Worm (Caenorhabditis elegans): ENCODE results near the gene Y39F10A.3.

The Y39F10A.3 gene

DNA sequence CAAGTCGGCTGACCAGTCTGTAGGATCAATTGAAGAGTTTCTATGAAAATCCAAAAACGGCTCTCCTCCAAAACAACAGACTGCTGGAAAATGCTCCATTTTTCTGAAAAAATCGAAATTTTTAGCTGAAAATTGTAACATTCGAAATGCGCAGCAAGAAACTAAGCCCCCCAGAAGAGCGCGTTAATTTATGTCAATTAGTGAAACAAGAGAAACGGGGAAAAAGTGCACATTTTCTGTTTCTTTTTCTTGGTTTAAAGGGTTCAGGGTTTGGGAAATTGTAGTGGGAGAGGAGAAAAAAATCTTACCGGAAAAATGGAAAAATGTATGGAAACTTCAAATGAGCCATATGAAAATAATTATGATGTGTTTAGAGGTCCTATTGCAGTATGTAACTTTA, 17.6 kb downstream of the Y39F10A.3 start, which contains the start of gene C08G5.7:
Gene C08G5.7 (minus strand): TSS at position 101 of the 400 bp plus-strand sequence.
- TF ChIP-seq F10B5.3 (tag; optimal IDR thresholded peaks at IDR 0.05) (no peak), dmd-8 (GFP tag; IDR thresholded peaks at IDR 0.05) (no peak), mep-1 (tag; optimal IDR thresholded peaks at IDR 0.05) (no peak), Y5F2A.4 (GFP tag; optimal IDR thresholded peaks at IDR 0.05) (no peak), ztf-11 (tag; optimal IDR thresholded peaks at IDR 0.05) (no peak), lin-15B (tag; optimal IDR thresholded peaks at IDR 0.05) (no peak), vab-7 (GFP tag; IDR thresholded peaks at IDR 0.05) (no peak), ceh-32 (tag; optimal IDR thresholded peaks at IDR 0.05; ENCODE audit: poor library complexity) (no peak), saeg-2 (GFP tag; IDR thresholded peaks at IDR 0.05) (no peak)

DNA sequence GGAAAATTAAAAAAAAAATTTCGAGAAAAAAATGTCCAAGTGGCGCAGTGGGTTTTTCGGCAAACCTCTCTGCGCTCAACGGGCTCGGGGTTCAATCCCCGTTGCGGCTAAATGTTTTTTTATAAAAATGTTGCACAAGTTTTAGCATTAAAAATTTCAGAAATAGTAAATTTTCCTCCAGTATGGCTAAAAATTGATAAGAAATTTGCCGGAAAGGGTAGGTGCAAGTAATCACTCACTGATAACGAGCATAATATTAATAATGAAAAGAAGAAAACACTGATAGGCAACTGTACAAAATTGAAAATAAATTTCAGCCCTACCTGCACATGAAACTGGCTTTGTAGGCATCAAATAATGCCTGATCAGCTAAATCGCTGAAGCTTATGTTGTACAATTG, 18.4 kb downstream of the Y39F10A.3 start:
- TF ChIP-seq dmd-6 (GFP tag; IDR thresholded peaks at IDR 0.05) (peak; percentile 28; the same call in 1 of the 2 replicates), pqm-1 (tag; optimal IDR thresholded peaks at IDR 0.05) (peak; percentile 66), set-16 (GFP tag; IDR thresholded peaks at IDR 0.05) (no peak), nhr-28 (tag; optimal IDR thresholded peaks at IDR 0.05) (peak; percentile 42)

DNA sequence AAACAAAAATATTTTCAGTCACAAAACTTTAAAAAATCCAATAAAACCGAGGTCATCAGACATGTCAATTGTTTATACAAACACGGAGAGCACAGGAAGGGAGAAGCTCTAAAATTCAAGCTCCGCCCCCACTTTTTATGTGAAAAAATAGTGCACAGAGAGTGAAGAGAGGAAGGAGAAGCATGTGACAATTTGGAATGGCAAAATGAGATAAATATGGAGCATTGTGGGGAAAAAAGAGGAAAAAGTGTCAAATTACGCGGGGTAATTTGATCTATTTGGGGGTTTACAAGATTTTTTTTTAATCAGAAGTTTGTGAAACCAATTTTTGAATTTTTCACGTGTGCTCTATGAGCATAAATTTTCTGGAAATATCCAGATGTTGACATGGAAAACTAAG, 19.9 kb downstream of the Y39F10A.3 start:
- TF ChIP-seq daf-16 (GFP tag; optimal IDR thresholded peaks at IDR 0.05) (no peak), daf-16 (tag; optimal IDR thresholded peaks at IDR 0.05) (peak; percentile 57), hif-1 (tag; optimal IDR thresholded peaks at IDR 0.05) (no peak), nhr-41 (GFP tag; IDR thresholded peaks at IDR 0.05) (no peak), spr-1 (tag; optimal IDR thresholded peaks at IDR 0.05) (no peak), ama-1 (optimal IDR thresholded peaks at IDR 0.05) (no peak), madf-5 (GFP tag; IDR thresholded peaks at IDR 0.05) (no peak), F37D6.2 (tag; optimal IDR thresholded peaks at IDR 0.05) (no peak), mep-1 (tag; optimal IDR thresholded peaks at IDR 0.05) (peak; percentile 9), egl-43 (GFP tag; IDR thresholded peaks at IDR 0.05) (no peak), nhr-28 (tag; optimal IDR thresholded peaks at IDR 0.05) (no peak), ztf-7 (tag; optimal IDR thresholded peaks at IDR 0.05) (no peak), lin-39 (tag; optimal IDR thresholded peaks at IDR 0.05) (no peak), dve-1 (tag; optimal IDR thresholded peaks at IDR 0.05; ENCODE audit: insufficient read depth) (peak; percentile 44), zfp-2 (tag; optimal IDR thresholded peaks at IDR 0.05) (no peak), aha-1 (tag) (peak; percentile 31), php-3 (GFP tag; IDR thresholded peaks at IDR 0.05) (peak; percentile 72), fkh-10 (GFP tag; optimal IDR thresholded peaks at IDR 0.05) (no peak), nhr-6 (tag; optimal IDR thresholded peaks at IDR 0.05) (no peak), zfp-3 (GFP tag; conservative IDR thresholded peaks at IDR 0.05) (no peak), zip-11 (GFP tag; IDR thresholded peaks at IDR 0.05) (no peak), R02D3.7 (tag; optimal IDR thresholded peaks at IDR 0.05) (no peak), ceh-82 (tag; optimal IDR thresholded peaks at IDR 0.05) (no peak), dmd-6 (GFP tag; IDR thresholded peaks at IDR 0.05) (peak; percentile 29; the same call in 1 of the 2 replicates), hlh-11 (tag; optimal IDR thresholded peaks at IDR 0.05) (peak; percentile 37), sdz-12 (GFP tag; optimal IDR thresholded peaks at IDR 0.05) (no peak), daf-8 (GFP tag; IDR thresholded peaks at IDR 0.05) (no peak), unc-130 (GFP tag; optimal IDR thresholded peaks at IDR 0.05) (no peak), nhr-237 (tag; optimal IDR thresholded peaks at IDR 0.05) (no peak), mdl-1 (tag; optimal IDR thresholded peaks at IDR 0.05) (peak in 1 of 2 experiments; percentile 21), saeg-2 (GFP tag; IDR thresholded peaks at IDR 0.05) (no peak), snpc-1.2 (GFP tag; IDR thresholded peaks at IDR 0.05) (no peak), zag-1 (tag; optimal IDR thresholded peaks at IDR 0.05) (no peak), gei-8 (GFP tag; optimal IDR thresholded peaks at IDR 0.05) (no peak), lsy-2 (tag; optimal IDR thresholded peaks at IDR 0.05) (peak in 1 of 2 experiments; percentile 40), F26F4.8 (GFP tag; conservative IDR thresholded peaks at IDR 0.05) (no peak), nhr-111 (GFP tag; optimal IDR thresholded peaks at IDR 0.05) (no peak), hlh-30 (tag; optimal IDR thresholded peaks at IDR 0.05; ENCODE audit: insufficient read depth) (peak; percentile 50), dmd-9 (GFP tag; IDR thresholded peaks at IDR 0.05) (no peak), ctbp-1 (GFP tag; IDR thresholded peaks at IDR 0.05) (0 out of 2 replicates have a peak, but pooled peaks have one; percentile 53)
